Fruit fly (Drosophila melanogaster): ENCODE measurements around the gene ergic53.

The ergic53 gene

dm6 chr3L:8509567-8510109 lies 25.1 kb upstream of the ergic53 start, which contains the start of the genes ZC3H3 and Pus7 (continued):
- TF ChIP-seq CG11560 (tag; IDR thresholded peaks at IDR 0.05) (no peak), bowl (GFP tag; IDR thresholded peaks at IDR 0.05) (no peak), CG10565 (GFP tag; optimal IDR thresholded peaks at IDR 0.05) (no peak), CG2129 (GFP tag; IDR thresholded peaks at IDR 0.05; ENCODE audit: partially characterized antibody) (no peak), CG4282 (GFP tag; optimal IDR thresholded peaks at IDR 0.05) (no peak), CG8359 (GFP tag; optimal IDR thresholded peaks at IDR 0.05; ENCODE audit: borderline replicate concordance) (no peak), Nf-YB (GFP tag; optimal IDR thresholded peaks at IDR 0.05) (no peak), CG34224 (GFP tag; IDR thresholded peaks at IDR 0.05; ENCODE audit: partially characterized antibody) (no peak), nau (GFP tag; optimal IDR thresholded peaks at IDR 0.05) (no peak), pum (GFP tag; optimal IDR thresholded peaks at IDR 0.05) (no peak), CG31365 (tag; optimal IDR thresholded peaks at IDR 0.05) (no peak), Spps (tag; optimal IDR thresholded peaks at IDR 0.05) (peak; percentile 31), CG16815 (GFP tag; optimal IDR thresholded peaks at IDR 0.05) (no peak), ato (GFP tag; IDR thresholded peaks at IDR 0.05; ENCODE audit: partially characterized antibody) (no peak), CG3726 (GFP tag; IDR thresholded peaks at IDR 0.05) (no peak), YL-1 (GFP tag; optimal IDR thresholded peaks at IDR 0.05) (peak; percentile 67), NC2α (GFP tag; optimal IDR thresholded peaks at IDR 0.05) (no peak), Ets65A (GFP tag) (no peak), fru (optimal IDR thresholded peaks at IDR 0.05) (no peak), oc (tag; optimal IDR thresholded peaks at IDR 0.05) (no peak), CG13424 (tag; optimal IDR thresholded peaks at IDR 0.05) (peak; percentile 37), D19B (GFP tag; optimal IDR thresholded peaks at IDR 0.05) (no peak), CG15073 (GFP tag; optimal IDR thresholded peaks at IDR 0.05) (no peak), CG31224 (GFP tag; IDR thresholded peaks at IDR 0.05) (no peak), dmrt99B (tag; optimal IDR thresholded peaks at IDR 0.05) (no peak), C15 (GFP tag; IDR thresholded peaks at IDR 0.05) (no peak), CG16863 (GFP tag; optimal IDR thresholded peaks at IDR 0.05) (no peak), tin (GFP tag; optimal IDR thresholded peaks at IDR 0.05) (peak; percentile 27), CG6654 (GFP tag; optimal IDR thresholded peaks at IDR 0.05) (no peak), CG10979 (tag; optimal IDR thresholded peaks at IDR 0.05) (peak; percentile 2), bcd (GFP tag; optimal IDR thresholded peaks at IDR 0.05) (no peak), ase (GFP tag; IDR thresholded peaks at IDR 0.05) (no peak), Med (GFP tag) (peak; percentile 61), da (GFP tag; optimal IDR thresholded peaks at IDR 0.05) (no peak), NfI (GFP tag; optimal IDR thresholded peaks at IDR 0.05) (no peak), D (optimal IDR thresholded peaks at IDR 0.05) (no peak), D (GFP tag; optimal IDR thresholded peaks at IDR 0.05) (no peak), chn (GFP tag; optimal IDR thresholded peaks at IDR 0.05) (no peak), CG17829 (tag; optimal IDR thresholded peaks at IDR 0.05) (peak; percentile 51), Deaf1 (tag; optimal IDR thresholded peaks at IDR 0.05) (no peak), CG2116 (GFP tag; optimal IDR thresholded peaks at IDR 0.05) (peak; percentile 59), Lpt (GFP tag; optimal IDR thresholded peaks at IDR 0.05) (no peak), ham (GFP tag; IDR thresholded peaks at IDR 0.05) (no peak), CG1233 (GFP tag; optimal IDR thresholded peaks at IDR 0.05) (no peak), CG7963 (GFP tag; IDR thresholded peaks at IDR 0.05; ENCODE audit: partially characterized antibody) (no peak), CG32532 (GFP tag; IDR thresholded peaks at IDR 0.05) (no peak), CG14860 (GFP tag; IDR thresholded peaks at IDR 0.05; ENCODE audit: partially characterized antibody) (no peak), CG4404 (GFP tag; IDR thresholded peaks at IDR 0.05) (no peak), CG11085 (GFP tag; IDR thresholded peaks at IDR 0.05) (no peak), ttk (GFP tag; IDR thresholded peaks at IDR 0.05) (no peak), Fer3 (tag; optimal IDR thresholded peaks at IDR 0.05) (no peak), ems (GFP tag; optimal IDR thresholded peaks at IDR 0.05) (no peak)

Data from whole organism, embryonic.